Fruit fly (Drosophila melanogaster) whole organism, wandering third instar larva: ENCODE results near the gene Apc.

ENCODE experiments used
- Abd-B ChIP-seq: fragments of >200 bp; optimal IDR thresholded peaks from 2 replicates; lab custom pipeline; 2017; ENCODE audit warnings: missing biosample characterization, missing genetic modification characterization
- CG32264 ChIP-seq: fragments of 200-800 bp; sonication (Bioruptor generic); optimal IDR thresholded peaks from 2 replicates; lab custom pipeline; 2016; ENCODE audit warnings: missing biosample characterization, missing genetic modification characterization
- CG9705 ChIP-seq: fragments of 200-800 bp; sonication (Bioruptor generic); optimal IDR thresholded peaks from 2 replicates; lab custom pipeline; 2018; ENCODE audit warnings: missing biosample characterization, mild to moderate bottlenecking, missing genetic modification characterization
- CrebA ChIP-seq: fragments of 200-800 bp; sonication (Bioruptor generic); optimal IDR thresholded peaks from 2 replicates; lab custom pipeline; 2016; ENCODE audit warnings: missing biosample characterization, mild to moderate bottlenecking, missing genetic modification characterization, borderline replicate concordance
- Dfd ChIP-seq: fragments of >200 bp; optimal IDR thresholded peaks from 2 replicates; lab custom pipeline; 2017; ENCODE audit warnings: missing biosample characterization, missing genetic modification characterization
- Dif ChIP-seq: fragments of 200-275, 200-300 bp; sonication (Bioruptor generic); optimal IDR thresholded peaks from 2 replicates; lab custom pipeline; 2018; ENCODE audit warnings: missing biosample characterization, missing genetic modification characterization; ENCODE audit not compliant: partially characterized antibody
- GATAd ChIP-seq: sonication (Bioruptor generic); optimal IDR thresholded peaks from 2 replicates; lab custom pipeline; 2016; ENCODE audit warnings: missing biosample characterization, missing genetic modification characterization
- HLH106 ChIP-seq: fragments of 200-800 bp; optimal IDR thresholded peaks from 3 replicates; lab custom pipeline; 2019; ENCODE audit warnings: missing biosample characterization, mild to moderate bottlenecking, missing genetic modification characterization, moderate library complexity
- Hnf4 ChIP-seq: fragments of 200-800 bp; sonication (Bioruptor generic); optimal IDR thresholded peaks from 2 replicates; lab custom pipeline; 2016; ENCODE audit warnings: missing biosample characterization, mild to moderate bottlenecking, missing genetic modification characterization
- Hr78 ChIP-seq: fragments of >200 bp; optimal IDR thresholded peaks from 2 replicates; lab custom pipeline; 2017; ENCODE audit warnings: missing biosample characterization, missing genetic modification characterization
- Hr83 ChIP-seq: fragments of 200-300 bp; sonication (Bioruptor generic); optimal IDR thresholded peaks from 2 replicates; lab custom pipeline; 2016; ENCODE audit warnings: missing biosample characterization, mild to moderate bottlenecking, missing genetic modification characterization, moderate library complexity; ENCODE audit not compliant: poor library complexity, severe bottlenecking
- Jra ChIP-seq: sonication (Bioruptor generic); optimal IDR thresholded peaks from 2 replicates; lab custom pipeline; 2016; ENCODE audit warnings: missing biosample characterization, missing genetic modification characterization
- Mio ChIP-seq: sonication (Bioruptor generic); optimal IDR thresholded peaks from 2 replicates; lab custom pipeline; 2016; ENCODE audit warnings: missing biosample characterization, missing genetic modification characterization
- Myc ChIP-seq: fragments of >200 bp; optimal IDR thresholded peaks from 2 replicates; lab custom pipeline; 2017
- N ChIP-seq: fragments of >200 bp; optimal IDR thresholded peaks from 2 replicates; lab custom pipeline; 2018; ENCODE audit warnings: missing biosample characterization, missing external identifiers, missing genetic modification characterization
- OdsH ChIP-seq: fragments of 200-800 bp; sonication (Bioruptor generic); optimal IDR thresholded peaks from 2 replicates; lab custom pipeline; 2016; ENCODE audit warnings: missing biosample characterization, mild to moderate bottlenecking, missing genetic modification characterization
- Rel ChIP-seq, 2 experiments: fragments of 200-800 bp; sonication (Bioruptor generic) in 1 of 2; optimal IDR thresholded peaks; 2 replicates in 1 of 2; 3 replicates in 1 of 2; lab custom pipeline; 2016 to 2019; ENCODE audit warnings: mild to moderate bottlenecking in 2 of 2, missing biosample characterization in 2 of 2, missing genetic modification characterization in 2 of 2, moderate library complexity in 1 of 2
- Sp1 ChIP-seq: fragments of 200-800 bp; sonication (Bioruptor generic); optimal IDR thresholded peaks from 3 replicates; lab custom pipeline; 2019; ENCODE audit warnings: missing biosample characterization, mild to moderate bottlenecking, missing genetic modification characterization, moderate library complexity
- Vsx2 ChIP-seq: fragments of 200-300, 225-300 bp; sonication (Bioruptor generic); optimal IDR thresholded peaks from 2 replicates; lab custom pipeline; 2018; ENCODE audit warnings: missing biosample characterization, missing genetic modification characterization; ENCODE audit not compliant: partially characterized antibody
- br ChIP-seq: fragments of 200-800 bp; sonication (Bioruptor generic); optimal IDR thresholded peaks from 2 replicates; lab custom pipeline; 2016; ENCODE audit warnings: missing biosample characterization, missing genetic modification characterization
- brk ChIP-seq: fragments of 200-800 bp; sonication (Bioruptor generic); optimal IDR thresholded peaks from 2 replicates; lab custom pipeline; 2016; ENCODE audit warnings: missing biosample characterization, mild to moderate bottlenecking, missing genetic modification characterization
- dl ChIP-seq, 2 experiments: fragments of 175-275, 200-275 bp in 1 of 2; fragments of 200-275 bp in 1 of 2; sonication (Bioruptor generic); optimal IDR thresholded peaks; lab custom pipeline; 2018; ENCODE audit warnings: mild to moderate bottlenecking in 2 of 2, missing biosample characterization in 2 of 2, missing genetic modification characterization in 2 of 2, moderate library complexity in 2 of 2; ENCODE audit not compliant: partially characterized antibody in 2 of 2, insufficient read depth in 1 of 2
- dmrt93B ChIP-seq: fragments of 200-800 bp; sonication (Bioruptor generic); optimal IDR thresholded peaks from 2 replicates; lab custom pipeline; 2018; ENCODE audit warnings: missing biosample characterization, mild to moderate bottlenecking, missing genetic modification characterization
- dsf ChIP-seq: sonication (Bioruptor generic); optimal IDR thresholded peaks from 2 replicates; lab custom pipeline; 2016; ENCODE audit warnings: missing biosample characterization, missing genetic modification characterization, borderline replicate concordance
- ey ChIP-seq: fragments of 200-800 bp; sonication (Bioruptor generic); optimal IDR thresholded peaks from 2 replicates; lab custom pipeline; 2016; ENCODE audit warnings: missing biosample characterization, missing genetic modification characterization
- foxo ChIP-seq, 2 experiments: fragments of 200-800 bp; sonication (Bioruptor generic); optimal IDR thresholded peaks; 2 replicates in 1 of 2; 3 replicates in 1 of 2; lab custom pipeline; 2016 to 2017; ENCODE audit warnings: missing biosample characterization in 2 of 2, missing genetic modification characterization in 2 of 2
- fru ChIP-seq: fragments of 200-800 bp; sonication (Bioruptor generic); optimal IDR thresholded peaks from 3 replicates; lab custom pipeline; 2016; ENCODE audit warnings: missing biosample characterization, mild to moderate bottlenecking, missing genetic modification characterization
- h ChIP-seq: fragments of 200-800 bp; sonication (Bioruptor generic); optimal IDR thresholded peaks from 3 replicates; lab custom pipeline; 2016; ENCODE audit warnings: missing biosample characterization, mild to moderate bottlenecking, missing genetic modification characterization
- jim ChIP-seq: fragments of 175-275, 200-325 bp; sonication (Bioruptor generic); optimal IDR thresholded peaks from 2 replicates; lab custom pipeline; 2016; ENCODE audit warnings: missing biosample characterization, mild to moderate bottlenecking, missing genetic modification characterization
- lola ChIP-seq: fragments of >200 bp; optimal IDR thresholded peaks from 2 replicates; lab custom pipeline; 2017; ENCODE audit warnings: missing biosample characterization, missing genetic modification characterization
- pan ChIP-seq: fragments of >200 bp; optimal IDR thresholded peaks from 2 replicates; lab custom pipeline; 2017
- psq ChIP-seq: fragments of 200-800 bp; sonication (Bioruptor generic); optimal IDR thresholded peaks from 3 replicates; lab custom pipeline; 2017; ENCODE audit warnings: missing biosample characterization, mild to moderate bottlenecking, missing genetic modification characterization, moderate library complexity
- rgr ChIP-seq: fragments of 200-800 bp; sonication (Bioruptor generic); optimal IDR thresholded peaks from 3 replicates; lab custom pipeline; 2016; ENCODE audit warnings: missing biosample characterization, mild to moderate bottlenecking, missing genetic modification characterization
- sage ChIP-seq: fragments of 200-800 bp; sonication (Bioruptor generic); optimal IDR thresholded peaks from 2 replicates; lab custom pipeline; 2016; ENCODE audit warnings: missing biosample characterization, mild to moderate bottlenecking, missing genetic modification characterization
- sv ChIP-seq: fragments of 200-800 bp; sonication (Bioruptor generic); optimal IDR thresholded peaks from 3 replicates; lab custom pipeline; 2016; ENCODE audit warnings: missing biosample characterization, missing genetic modification characterization
- tai ChIP-seq: sonication (Bioruptor generic); optimal IDR thresholded peaks from 2 replicates; lab custom pipeline; 2016; ENCODE audit warnings: missing biosample characterization, missing genetic modification characterization
- usp ChIP-seq: fragments of >200 bp; optimal IDR thresholded peaks from 2 replicates; lab custom pipeline; 2017; ENCODE audit warnings: missing biosample characterization, missing genetic modification characterization
- woc ChIP-seq: sonication (Bioruptor generic); optimal IDR thresholded peaks from 2 replicates; lab custom pipeline; 2016; ENCODE audit warnings: missing biosample characterization, mild to moderate bottlenecking, missing genetic modification characterization

The Apc gene

DNA sequence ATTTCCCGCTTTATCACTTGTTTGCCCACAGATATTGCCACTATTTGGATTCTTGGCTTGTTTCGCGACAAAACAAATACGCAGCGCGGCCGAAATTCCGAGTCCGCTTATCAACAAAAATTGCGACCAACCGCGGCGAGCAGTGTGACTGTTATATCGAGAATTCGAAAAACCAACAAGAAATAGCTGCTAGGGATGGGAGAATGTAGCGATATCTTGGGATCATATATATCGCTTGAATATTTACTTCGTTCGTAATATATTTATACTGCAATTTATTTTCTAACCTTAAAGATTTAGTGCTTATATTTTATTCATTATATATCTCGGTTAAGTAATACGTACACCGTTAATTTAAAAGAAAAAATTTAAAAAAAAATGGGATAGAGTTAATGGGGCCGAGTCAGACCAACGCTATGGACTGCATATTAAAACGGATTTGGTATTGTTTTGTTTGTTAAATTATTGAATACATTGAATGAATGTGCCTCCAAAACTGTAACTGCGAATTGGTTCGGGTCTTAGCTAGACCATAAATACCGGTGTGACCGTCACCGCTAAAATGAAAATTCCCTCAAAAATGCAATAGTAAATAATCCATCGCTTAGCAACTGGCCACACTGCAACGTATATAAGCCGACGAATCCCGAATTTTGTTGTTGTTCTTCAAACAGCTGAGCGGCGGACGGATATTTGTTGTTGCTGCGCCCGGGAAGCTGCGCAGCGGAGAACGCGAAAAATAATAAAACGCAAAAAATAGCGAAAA lies at the start of gene Apc, which contains the start of gene spg:
TSS of gene Apc (minus strand) at position 138 of the 766 bp plus-strand sequence.
TSS of gene spg (plus strand) at position 660 of the 766 bp plus-strand sequence.
- TF ChIP-seq woc (peak; percentile 16), Hnf4 (no peak), HLH106 (tag; lab: Kevin White, UChicago) (peak; percentile 39), dmrt93B (GFP tag; lab: Kevin White, UChicago) (no peak), jim (GFP tag; lab: Kevin White, UChicago) (peak; percentile 9), Myc (lab: Kevin White, UChicago) (peak; percentile 77), h (GFP tag; lab: Kevin White, UChicago) (peak; percentile 48), CG32264 (GFP tag; lab: Kevin White, UChicago) (no peak), lola (GFP tag; lab: Kevin White, UChicago) (no peak), ey (GFP tag; lab: Kevin White, UChicago) (peak; percentile 14), sv (GFP tag; lab: Kevin White, UChicago) (no peak), Sp1 (GFP tag; lab: Kevin White, UChicago) (peak; percentile 41), rgr (GFP tag; lab: Kevin White, UChicago) (peak; percentile 25), Hr78 (GFP tag; lab: Kevin White, UChicago) (no peak), N (GFP tag; lab: Kevin White, UChicago) (no peak), Rel (GFP tag; optimal IDR thresholded peaks at IDR 0.05; lab: Kevin White, UChicago) (no peak), Rel (tag; optimal IDR thresholded peaks at IDR 0.05; lab: Kevin White, UChicago) (no peak), pan (lab: Kevin White, UChicago) (no peak), foxo (GFP tag; optimal IDR thresholded peaks at IDR 0.05; lab: Kevin White, UChicago) (peak in 1 of 2 experiments; percentile 4), brk (GFP tag; lab: Kevin White, UChicago) (no peak), CrebA (GFP tag; lab: Kevin White, UChicago) (no peak), fru (GFP tag; lab: Kevin White, UChicago) (peak; percentile 24), psq (GFP tag; lab: Kevin White, UChicago) (peak; percentile 5), Vsx2 (no peak), dsf (GFP tag; lab: Kevin White, UChicago) (no peak), sage (GFP tag; lab: Kevin White, UChicago) (peak; percentile 8), Dfd (no peak), CG9705 (GFP tag; lab: Kevin White, UChicago) (no peak), tai (GFP tag; lab: Kevin White, UChicago) (no peak), OdsH (GFP tag; lab: Kevin White, UChicago) (peak; percentile 47), Jra (GFP tag; lab: Kevin White, UChicago) (no peak), Dif (GFP tag; lab: Kevin White, UChicago) (peak; percentile 18), Abd-B (GFP tag; lab: Kevin White, UChicago) (no peak), GATAd (no peak), dl (GFP tag; optimal IDR thresholded peaks at IDR 0.05; lab: Kevin White, UChicago; ENCODE audit: insufficient read depth in 1 of 2, partially characterized antibody in 2 of 2) (no peak), Mio (GFP tag; lab: Kevin White, UChicago) (no peak), br (GFP tag; lab: Kevin White, UChicago) (peak; percentile 50), usp (no peak), Hr83 (GFP tag; lab: Kevin White, UChicago) (peak; percentile 16)

DNA sequence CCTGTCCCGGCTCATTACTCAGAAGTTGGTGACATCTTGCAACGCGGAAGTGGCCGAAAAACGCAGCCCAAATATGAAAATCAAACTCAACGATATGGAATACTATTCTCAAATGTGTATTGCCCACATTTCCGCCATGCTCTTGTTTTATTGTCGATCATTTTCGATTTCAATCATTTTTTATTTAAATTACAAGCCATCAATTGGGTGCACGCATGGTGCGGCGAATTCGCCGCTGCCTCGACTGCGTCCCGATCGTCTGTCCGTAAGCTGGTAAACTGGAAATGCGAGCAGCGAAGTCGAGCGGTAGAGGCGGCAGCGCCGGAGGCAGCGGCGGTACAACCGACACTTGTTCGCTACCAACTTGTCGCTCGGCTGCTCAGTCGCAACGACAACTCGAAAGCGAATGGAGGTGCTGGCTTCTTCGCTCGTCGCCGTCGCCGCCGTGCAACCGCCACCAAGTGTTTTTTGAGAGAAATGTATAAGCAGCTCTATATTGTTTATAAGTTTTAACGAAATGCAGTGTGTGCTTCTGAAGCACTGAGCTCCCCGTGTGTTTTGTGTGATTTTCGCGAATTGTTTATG lies 47.1 kb upstream of the Apc start:
- peak; percentile 32 for TF ChIP-seq Dif (GFP tag; lab: Kevin White, UChicago)
- no peak for TF ChIP-seq Dfd
- no peak for TF ChIP-seq pan (lab: Kevin White, UChicago)
- no peak for TF ChIP-seq Abd-B (GFP tag; lab: Kevin White, UChicago)
- no peak for TF ChIP-seq jim (GFP tag; lab: Kevin White, UChicago)
- no peak for TF ChIP-seq CrebA (GFP tag; lab: Kevin White, UChicago)
- TF ChIP-seq usp = no peak
- TF ChIP-seq Hnf4 = no peak
- no peak for TF ChIP-seq tai (GFP tag; lab: Kevin White, UChicago)
- peak; percentile 56 for TF ChIP-seq h (GFP tag; lab: Kevin White, UChicago)
- TF ChIP-seq lola (GFP tag; lab: Kevin White, UChicago) = no peak
- TF ChIP-seq rgr (GFP tag; lab: Kevin White, UChicago) = peak; percentile 7
- no peak for TF ChIP-seq CG32264 (GFP tag; lab: Kevin White, UChicago)
- no peak for TF ChIP-seq GATAd
- peak; percentile 34 for TF ChIP-seq fru (GFP tag; lab: Kevin White, UChicago)
- TF ChIP-seq Rel (GFP tag; optimal IDR thresholded peaks at IDR 0.05; lab: Kevin White, UChicago) = no peak
- peak; percentile 0 for TF ChIP-seq Rel (tag; optimal IDR thresholded peaks at IDR 0.05; lab: Kevin White, UChicago)
- no peak for TF ChIP-seq brk (GFP tag; lab: Kevin White, UChicago)
- no peak for TF ChIP-seq sage (GFP tag; lab: Kevin White, UChicago)
- TF ChIP-seq Jra (GFP tag; lab: Kevin White, UChicago) = no peak
- TF ChIP-seq ey (GFP tag; lab: Kevin White, UChicago) = no peak
- TF ChIP-seq foxo (GFP tag; optimal IDR thresholded peaks at IDR 0.05; lab: Kevin White, UChicago) = peak in 1 of 2 experiments; percentile 7
- no peak for TF ChIP-seq br (GFP tag; lab: Kevin White, UChicago)
- TF ChIP-seq HLH106 (tag; lab: Kevin White, UChicago) = no peak
- no peak for TF ChIP-seq sv (GFP tag; lab: Kevin White, UChicago)
